1 fruit fly cellular context compared by ENCODE assay signal in genomic region chr2L:9956993-9957652, dm6.
TF ChIP-seq lines count a peak whose summit lies in the region.

Gene CG4658, plus strand, starts transcription at chr2L:9957132.
Gene CG5846, minus strand, starts transcription at chr2L:9957237.

TF ChIP-seq in whole organism, embryonic, 481 proteins besides CTCF, POLR2A, EP300 and RAD21 (continued from another document and continues in another):
- TF ChIP-seq sna (GFP tag; IDR thresholded peaks at IDR 0.05; lab: Robert Waterston, UW; ENCODE audit: partially characterized antibody) (no peak), tll (GFP tag; optimal IDR thresholded peaks at IDR 0.05; lab: Kevin White, UChicago) (peak in 1 of 2 experiments; percentile 54), esg (GFP tag; conservative IDR thresholded peaks at IDR 0.05; lab: Robert Waterston, UW) (peak; percentile 93), CG3847 (GFP tag; IDR thresholded peaks at IDR 0.05; lab: Robert Waterston, UW) (peak; percentile 85), Stat92E (GFP tag; optimal IDR thresholded peaks at IDR 0.05; lab: Kevin White, UChicago) (peak in 1 of 3 experiments; percentile 88), Xrp1 (GFP tag; IDR thresholded peaks at IDR 0.05; lab: Robert Waterston, UW) (peak; percentile 98), CG14860 (GFP tag; IDR thresholded peaks at IDR 0.05; lab: Robert Waterston, UW; ENCODE audit: partially characterized antibody) (no peak), Fer1 (GFP tag; optimal IDR thresholded peaks at IDR 0.05; lab: Kevin White, UChicago) (peak; percentile 88), CG11398 (GFP tag; optimal IDR thresholded peaks at IDR 0.05; lab: Kevin White, UChicago) (peak; percentile 78), btn (GFP tag; optimal IDR thresholded peaks at IDR 0.05; lab: Kevin White, UChicago) (no peak), CG4424 (GFP tag; optimal IDR thresholded peaks at IDR 0.05; lab: Kevin White, UChicago) (peak; percentile 95), unpg (GFP tag; optimal IDR thresholded peaks at IDR 0.05; lab: Kevin White, UChicago) (peak; percentile 97), CG12155 (GFP tag; optimal IDR thresholded peaks at IDR 0.05; lab: Kevin White, UChicago) (peak; percentile 92), E2f1 (GFP tag; IDR thresholded peaks at IDR 0.05; lab: Robert Waterston, UW) (peak; percentile 96), stwl (tag; optimal IDR thresholded peaks at IDR 0.05; lab: Kevin White, UChicago) (peak; percentile 64), E2f2 (GFP tag; IDR thresholded peaks at IDR 0.05; lab: Robert Waterston, UW) (peak; percentile 81), CG11723 (GFP tag; optimal IDR thresholded peaks at IDR 0.05; lab: Kevin White, UChicago) (peak; percentile 80), CG31388 (GFP tag; optimal IDR thresholded peaks at IDR 0.05; lab: Kevin White, UChicago) (peak; percentile 77), ttk (GFP tag; IDR thresholded peaks at IDR 0.05; lab: Robert Waterston, UW) (peak; percentile 96), CG9215 (GFP tag; IDR thresholded peaks at IDR 0.05; lab: Robert Waterston, UW) (peak; percentile 90), eyg (GFP tag; optimal IDR thresholded peaks at IDR 0.05; lab: Kevin White, UChicago) (no peak), ranshi (GFP tag; IDR thresholded peaks at IDR 0.05; lab: Robert Waterston, UW) (peak; percentile 96), fu2 (GFP tag; optimal IDR thresholded peaks at IDR 0.05; lab: Kevin White, UChicago) (peak; percentile 79), bab2 (GFP tag; optimal IDR thresholded peaks at IDR 0.05; lab: Kevin White, UChicago) (peak; percentile 90), exex (tag; optimal IDR thresholded peaks at IDR 0.05; lab: Kevin White, UChicago) (peak; percentile 82), Med (GFP tag; lab: Kevin White, UChicago) (peak; percentile 88), D19A (tag; optimal IDR thresholded peaks at IDR 0.05; lab: Kevin White, UChicago) (peak; percentile 92), CG1024 (GFP tag; IDR thresholded peaks at IDR 0.05; lab: Robert Waterston, UW) (peak; percentile 88), CG5953 (GFP tag; IDR thresholded peaks at IDR 0.05; lab: Robert Waterston, UW) (peak; percentile 86), ind (GFP tag; optimal IDR thresholded peaks at IDR 0.05; lab: Kevin White, UChicago) (peak; percentile 95), CG4854 (GFP tag; optimal IDR thresholded peaks at IDR 0.05; lab: Kevin White, UChicago) (peak; percentile 75), CG8924 (tag; optimal IDR thresholded peaks at IDR 0.05; lab: Kevin White, UChicago) (peak; percentile 96), Nf-YB (GFP tag; optimal IDR thresholded peaks at IDR 0.05; lab: Kevin White, UChicago) (peak; percentile 83), Dip3 (GFP tag; optimal IDR thresholded peaks at IDR 0.05; lab: Kevin White, UChicago) (peak; percentile 78), Blimp-1 (GFP tag; optimal IDR thresholded peaks at IDR 0.05; lab: Kevin White, UChicago) (peak; percentile 95), CG6765 (GFP tag; optimal IDR thresholded peaks at IDR 0.05; lab: Kevin White, UChicago) (peak; percentile 63), NC2α (GFP tag; optimal IDR thresholded peaks at IDR 0.05; lab: Kevin White, UChicago) (peak; percentile 83), nerfin-1 (tag; optimal IDR thresholded peaks at IDR 0.05; lab: Kevin White, UChicago) (peak; percentile 86), grau (tag; optimal IDR thresholded peaks at IDR 0.05; lab: Kevin White, UChicago) (peak; percentile 94), tap (tag; optimal IDR thresholded peaks at IDR 0.05; lab: Kevin White, UChicago) (peak; percentile 92), sc (optimal IDR thresholded peaks at IDR 0.05; lab: Kevin White, UChicago) (no peak), sc (GFP tag; optimal IDR thresholded peaks at IDR 0.05; lab: Kevin White, UChicago) (peak; percentile 82), CG12391 (tag; optimal IDR thresholded peaks at IDR 0.05; lab: Kevin White, UChicago) (peak; percentile 98), bbx (GFP tag; IDR thresholded peaks at IDR 0.05; lab: Robert Waterston, UW; ENCODE audit: partially characterized antibody) (peak; percentile 12; the same call in 1 of the 2 replicates), CG6254 (GFP tag; optimal IDR thresholded peaks at IDR 0.05; lab: Kevin White, UChicago) (peak; percentile 81), zfh2 (GFP tag; optimal IDR thresholded peaks at IDR 0.05; lab: Kevin White, UChicago) (peak; percentile 54), toy (GFP tag; IDR thresholded peaks at IDR 0.05; lab: Robert Waterston, UW) (peak; percentile 76), CG2116 (GFP tag; optimal IDR thresholded peaks at IDR 0.05; lab: Kevin White, UChicago) (peak; percentile 91), CG13123 (GFP tag; optimal IDR thresholded peaks at IDR 0.05; lab: Kevin White, UChicago) (peak; percentile 90), MBD-R2 (GFP tag; IDR thresholded peaks at IDR 0.05; lab: Robert Waterston, UW) (peak; percentile 92), CG3281 (GFP tag; optimal IDR thresholded peaks at IDR 0.05; lab: Kevin White, UChicago) (peak; percentile 89), Six4 (GFP tag; optimal IDR thresholded peaks at IDR 0.05; lab: Kevin White, UChicago) (peak; percentile 94), bsh (GFP tag; optimal IDR thresholded peaks at IDR 0.05; lab: Kevin White, UChicago) (peak; percentile 16 to 97), CHES-1-like (GFP tag; optimal IDR thresholded peaks at IDR 0.05; lab: Kevin White, UChicago) (peak; percentile 71), CG10431 (GFP tag; optimal IDR thresholded peaks at IDR 0.05; lab: Kevin White, UChicago) (peak; percentile 77), sisA (GFP tag; IDR thresholded peaks at IDR 0.05; lab: Robert Waterston, UW) (peak; percentile 93), Dll (GFP tag; IDR thresholded peaks at IDR 0.05; lab: Robert Waterston, UW; ENCODE audit: partially characterized antibody) (no peak; the same call in 3 of the 4 replicates), Ets97D (GFP tag; optimal IDR thresholded peaks at IDR 0.05; lab: Kevin White, UChicago) (peak; percentile 59), CG31224 (GFP tag; IDR thresholded peaks at IDR 0.05; lab: Robert Waterston, UW) (peak; percentile 90), CG17361 (GFP tag; IDR thresholded peaks at IDR 0.05; lab: Robert Waterston, UW) (peak; percentile 96), CG11696 (GFP tag; IDR thresholded peaks at IDR 0.05; lab: Robert Waterston, UW) (peak; percentile 86), CG6791 (GFP tag; IDR thresholded peaks at IDR 0.05; lab: Robert Waterston, UW; ENCODE audit: partially characterized antibody) (no peak), CG17328 (GFP tag; IDR thresholded peaks at IDR 0.05; lab: Robert Waterston, UW) (peak; percentile 94), CG12104 (GFP tag; optimal IDR thresholded peaks at IDR 0.05; lab: Kevin White, UChicago) (peak; percentile 85), CG11560 (tag; IDR thresholded peaks at IDR 0.05; lab: Robert Waterston, UW) (peak; percentile 78), CG9876 (GFP tag; optimal IDR thresholded peaks at IDR 0.05; lab: Kevin White, UChicago) (peak; percentile 50), chinmo (GFP tag; IDR thresholded peaks at IDR 0.05; lab: Robert Waterston, UW; ENCODE audit: partially characterized antibody) (0 out of 4 replicates have a peak, but pooled peaks have one; percentile 46), CG15073 (GFP tag; optimal IDR thresholded peaks at IDR 0.05; lab: Kevin White, UChicago) (peak; percentile 77), CG15601 (tag; optimal IDR thresholded peaks at IDR 0.05; lab: Kevin White, UChicago) (peak; percentile 91), Jarid2 (GFP tag; optimal IDR thresholded peaks at IDR 0.05; lab: Kevin White, UChicago) (no peak), CG14050 (GFP tag; IDR thresholded peaks at IDR 0.05; lab: Robert Waterston, UW) (peak; percentile 90), CG7271 (tag; optimal IDR thresholded peaks at IDR 0.05; lab: Kevin White, UChicago) (peak; percentile 94), CG15696 (tag; optimal IDR thresholded peaks at IDR 0.05; lab: Kevin White, UChicago) (peak; percentile 89), cg (GFP tag; optimal IDR thresholded peaks at IDR 0.05; lab: Kevin White, UChicago) (no peak), Meics (GFP tag; optimal IDR thresholded peaks at IDR 0.05; lab: Kevin White, UChicago) (peak; percentile 92), Pdp1 (GFP tag; optimal IDR thresholded peaks at IDR 0.05; lab: Kevin White, UChicago) (peak; percentile 85 to 87), chif (GFP tag; optimal IDR thresholded peaks at IDR 0.05; lab: Kevin White, UChicago) (peak; percentile 83 to 92), CG4820 (GFP tag; optimal IDR thresholded peaks at IDR 0.05; lab: Kevin White, UChicago) (peak; percentile 90), CG18764 (GFP tag; optimal IDR thresholded peaks at IDR 0.05; lab: Kevin White, UChicago) (peak; percentile 93), fd64A (GFP tag; optimal IDR thresholded peaks at IDR 0.05; lab: Kevin White, UChicago) (no peak), bcd (GFP tag; optimal IDR thresholded peaks at IDR 0.05; lab: Kevin White, UChicago) (peak; percentile 93), klu (GFP tag; IDR thresholded peaks at IDR 0.05; lab: Robert Waterston, UW) (peak; percentile 87), dmrt11E (tag; optimal IDR thresholded peaks at IDR 0.05; lab: Kevin White, UChicago) (peak; percentile 96), gce (GFP tag; IDR thresholded peaks at IDR 0.05; lab: Robert Waterston, UW) (peak; percentile 87), D19B (GFP tag; optimal IDR thresholded peaks at IDR 0.05; lab: Kevin White, UChicago) (peak; percentile 100), mam (GFP tag; optimal IDR thresholded peaks at IDR 0.05; lab: Kevin White, UChicago) (peak; percentile 72), h (optimal IDR thresholded peaks at IDR 0.05; lab: Kevin White, UChicago) (no peak), ewg (GFP tag; optimal IDR thresholded peaks at IDR 0.05; lab: Kevin White, UChicago) (peak; percentile 76), Side (GFP tag; optimal IDR thresholded peaks at IDR 0.05; lab: Kevin White, UChicago) (peak; percentile 54), CG2120 (GFP tag; optimal IDR thresholded peaks at IDR 0.05; lab: Kevin White, UChicago) (peak; percentile 95), CG17802 (tag; optimal IDR thresholded peaks at IDR 0.05; lab: Kevin White, UChicago) (peak; percentile 64), CG9437 (GFP tag; optimal IDR thresholded peaks at IDR 0.05; lab: Kevin White, UChicago) (peak; percentile 83), CG3726 (GFP tag; IDR thresholded peaks at IDR 0.05; lab: Robert Waterston, UW) (peak; percentile 94), lmd (GFP tag; IDR thresholded peaks at IDR 0.05; lab: Robert Waterston, UW) (peak; percentile 95), Antp (GFP tag; optimal IDR thresholded peaks at IDR 0.05; lab: Kevin White, UChicago) (peak; percentile 33), CG1529 (GFP tag; optimal IDR thresholded peaks at IDR 0.05; lab: Kevin White, UChicago) (peak; percentile 79), Elba2 (GFP tag; optimal IDR thresholded peaks at IDR 0.05; lab: Kevin White, UChicago) (peak; percentile 61), Nf-YA (GFP tag; IDR thresholded peaks at IDR 0.05; lab: Robert Waterston, UW) (peak; percentile 88), CG13894 (tag; optimal IDR thresholded peaks at IDR 0.05; lab: Kevin White, UChicago) (peak; percentile 90), eve (GFP tag; optimal IDR thresholded peaks at IDR 0.05; lab: Kevin White, UChicago) (no peak), CG16779 (GFP tag; IDR thresholded peaks at IDR 0.05; lab: Robert Waterston, UW) (no peak), Gsc (GFP tag; IDR thresholded peaks at IDR 0.05; lab: Robert Waterston, UW) (peak; percentile 78), inv (GFP tag; IDR thresholded peaks at IDR 0.05; lab: Robert Waterston, UW; ENCODE audit: partially characterized antibody) (no peak), CG17912 (GFP tag; optimal IDR thresholded peaks at IDR 0.05; lab: Kevin White, UChicago) (peak; percentile 9), jing (GFP tag; optimal IDR thresholded peaks at IDR 0.05; lab: Kevin White, UChicago) (no peak), ara (GFP tag; IDR thresholded peaks at IDR 0.05; lab: Robert Waterston, UW) (peak; percentile 95), Ada2b (GFP tag; IDR thresholded peaks at IDR 0.05; lab: Robert Waterston, UW) (peak; percentile 93), CG5245 (GFP tag; optimal IDR thresholded peaks at IDR 0.05; lab: Kevin White, UChicago) (peak; percentile 86), oc (tag; optimal IDR thresholded peaks at IDR 0.05; lab: Kevin White, UChicago) (peak; percentile 94), CG2889 (GFP tag; IDR thresholded peaks at IDR 0.05; lab: Robert Waterston, UW) (peak; percentile 89), pita (GFP tag; optimal IDR thresholded peaks at IDR 0.05; lab: Kevin White, UChicago) (no peak), CG9932 (GFP tag; IDR thresholded peaks at IDR 0.05; lab: Robert Waterston, UW) (peak; percentile 90), vnd (GFP tag; IDR thresholded peaks at IDR 0.05; lab: Robert Waterston, UW; ENCODE audit: partially characterized antibody) (no peak), zfh1 (GFP tag; IDR thresholded peaks at IDR 0.05; lab: Robert Waterston, UW) (peak; percentile 96), CG17186 (GFP tag; optimal IDR thresholded peaks at IDR 0.05; lab: Kevin White, UChicago) (peak; percentile 65), amos (GFP tag; IDR thresholded peaks at IDR 0.05; lab: Robert Waterston, UW; ENCODE audit: partially characterized antibody) (no peak), CG12769 (tag; optimal IDR thresholded peaks at IDR 0.05; lab: Kevin White, UChicago) (no peak), ken (GFP tag; IDR thresholded peaks at IDR 0.05; lab: Robert Waterston, UW) (peak; percentile 83), CG2678 (tag; optimal IDR thresholded peaks at IDR 0.05; lab: Kevin White, UChicago) (peak; percentile 96), NfI (GFP tag; optimal IDR thresholded peaks at IDR 0.05; lab: Kevin White, UChicago) (peak; percentile 87), tx (GFP tag; optimal IDR thresholded peaks at IDR 0.05; lab: Kevin White, UChicago) (peak; percentile 45), aop (GFP tag; IDR thresholded peaks at IDR 0.05; lab: Robert Waterston, UW) (peak; percentile 55; the same call in 1 of the 2 replicates), CG18619 (GFP tag; optimal IDR thresholded peaks at IDR 0.05; lab: Kevin White, UChicago) (peak; percentile 87), Oaz (GFP tag; IDR thresholded peaks at IDR 0.05; lab: Robert Waterston, UW) (peak; percentile 83), MESR4 (GFP tag; optimal IDR thresholded peaks at IDR 0.05; lab: Kevin White, UChicago) (peak; percentile 60), CG3065 (GFP tag; optimal IDR thresholded peaks at IDR 0.05; lab: Kevin White, UChicago) (peak; percentile 89), dati (GFP tag; IDR thresholded peaks at IDR 0.05; lab: Robert Waterston, UW) (peak; percentile 79), D (optimal IDR thresholded peaks at IDR 0.05; lab: Kevin White, UChicago) (no peak), D (GFP tag; optimal IDR thresholded peaks at IDR 0.05; lab: Kevin White, UChicago) (peak; percentile 84), Nf-YC (tag; optimal IDR thresholded peaks at IDR 0.05; lab: Kevin White, UChicago) (peak; percentile 81), CG2712 (tag; optimal IDR thresholded peaks at IDR 0.05; lab: Kevin White, UChicago) (peak; percentile 98)
